Worm (Caenorhabditis elegans) whole organism, mixed stage, embryonic: ENCODE measurements around the gene F52E1.2.

Source experiments
- ceh-39 ChIP-seq: fragments of 150-350 bp; optimal IDR thresholded peaks from 2 replicates; lab custom pipeline; 2014; ENCODE audit warnings: missing biosample characterization, missing genetic modification characterization
- ces-1 ChIP-seq: fragments of 150-350 bp; optimal IDR thresholded peaks from 2 replicates; lab custom pipeline; 2014; ENCODE audit warnings: missing biosample characterization, missing genetic modification reagents, missing genetic modification characterization
- lin-32 ChIP-seq: fragments of 200-800 bp; sonication (Bioruptor generic); optimal IDR thresholded peaks from 2 replicates; lab custom pipeline; 2018; ENCODE audit warnings: mild to moderate bottlenecking, missing genetic modification characterization, missing compliant biosample characterization
- lsy-2 ChIP-seq: fragments of 150-350 bp; optimal IDR thresholded peaks from 2 replicates; lab custom pipeline; 2014; ENCODE audit warnings: missing biosample characterization, missing genetic modification characterization
- mab-5 ChIP-seq: fragments of 150-350 bp; optimal IDR thresholded peaks from 2 replicates; lab custom pipeline; 2014; ENCODE audit warnings: missing biosample characterization, missing genetic modification characterization
- nhr-12 ChIP-seq: fragments of 150-350 bp; optimal IDR thresholded peaks from 2 replicates; lab custom pipeline; 2014; ENCODE audit warnings: missing biosample characterization, missing genetic modification characterization
- nhr-28 ChIP-seq: fragments of 150-350 bp; optimal IDR thresholded peaks from 2 replicates; lab custom pipeline; 2014; ENCODE audit warnings: missing biosample characterization, missing genetic modification characterization
- ztf-11 ChIP-seq: fragments of 150-350 bp; optimal IDR thresholded peaks from 2 replicates; lab custom pipeline; 2014; ENCODE audit warnings: missing biosample characterization, missing genetic modification characterization

- TF ChIP-seq lsy-2 (tag; lab: Kevin White, UChicago): no peak
- no peak for TF ChIP-seq ceh-39 (tag; lab: Kevin White, UChicago)
- TF ChIP-seq nhr-12: no peak
- TF ChIP-seq lin-32 (GFP tag; lab: Kevin White, UChicago): no peak
- TF ChIP-seq ces-1: peak; percentile 56
- no peak for TF ChIP-seq ztf-11 (tag; lab: Kevin White, UChicago)
- no peak for TF ChIP-seq nhr-28 (tag; lab: Kevin White, UChicago)
- TF ChIP-seq mab-5: no peak
Observed at ce11 chrV:8426210-8426609, 15.8 kb downstream of the F52E1.2 start.
